Worm (Caenorhabditis elegans) whole organism, early embryonic: ENCODE measurements around the gene F21D9.1.

Experiments used
- B0310.2 ChIP-seq: sonication (generic microtip); optimal IDR thresholded peaks from 2 replicates; lab custom pipeline; 2016; ENCODE audit warnings: mild to moderate bottlenecking, missing genetic modification characterization, missing compliant biosample characterization
- F13C5.2 ChIP-seq: sonication (generic microtip); optimal IDR thresholded peaks from 2 replicates; lab custom pipeline; 2017; ENCODE audit warnings: mild to moderate bottlenecking, missing genetic modification characterization, inconsistent platforms, missing compliant biosample characterization
- aly-1 ChIP-seq: sonication (generic microtip); optimal IDR thresholded peaks from 2 replicates; lab custom pipeline; 2016; ENCODE audit warnings: missing genetic modification characterization, missing compliant biosample characterization
- ama-1 ChIP-seq: fragments of 150-350 bp; optimal IDR thresholded peaks from 2 replicates; lab custom pipeline; 2014
- ceh-13 ChIP-seq: fragments of 200-800 bp; sonication (Bioruptor generic); optimal IDR thresholded peaks from 2 replicates; lab custom pipeline; 2018; ENCODE audit warnings: mild to moderate bottlenecking, missing genetic modification characterization, missing compliant biosample characterization
- ceh-36 ChIP-seq: sonication (generic microtip); optimal IDR thresholded peaks from 2 replicates; lab custom pipeline; 2016; ENCODE audit warnings: missing genetic modification characterization, inconsistent platforms, missing compliant biosample characterization
- ets-7 ChIP-seq: sonication (generic microtip); optimal IDR thresholded peaks from 2 replicates; lab custom pipeline; 2016; ENCODE audit warnings: missing genotype, missing genetic modification characterization, missing compliant biosample characterization
- flt-1 ChIP-seq: fragments of 200-800 bp; sonication (Bioruptor generic); IDR thresholded peaks from 2 replicates; pipeline ENCODE4 v1.3.6; 2022; ENCODE audit warnings: missing genetic modification characterization, missing compliant biosample characterization
- hmbx-1 ChIP-seq: sonication (generic microtip); optimal IDR thresholded peaks from 2 replicates; lab custom pipeline; 2016; ENCODE audit warnings: mild to moderate bottlenecking, missing genetic modification characterization, missing compliant biosample characterization
- hmg-4 ChIP-seq: fragments of 200-800 bp; sonication (Bioruptor generic); optimal IDR thresholded peaks from 2 replicates; lab custom pipeline; 2018; ENCODE audit warnings: mild to moderate bottlenecking, missing genetic modification characterization, missing compliant biosample characterization
- hnd-1 ChIP-seq: sonication (generic microtip); optimal IDR thresholded peaks from 2 replicates; lab custom pipeline; 2016; ENCODE audit warnings: missing genetic modification characterization, missing compliant biosample characterization
- pes-1 ChIP-seq: fragments of 200-800 bp; sonication (Bioruptor generic); IDR thresholded peaks from 2 replicates; pipeline ENCODE4 v1.3.6; 2022; ENCODE audit warnings: missing genetic modification reagents, missing genetic modification characterization, missing compliant biosample characterization
- scrt-1 ChIP-seq: fragments of 200-800 bp; sonication (Bioruptor generic); IDR thresholded peaks from 2 replicates; pipeline ENCODE4 v1.3.6; 2022; ENCODE audit warnings: missing genetic modification characterization, missing compliant biosample characterization
- sea-1 ChIP-seq: fragments of 200-800 bp; sonication (Bioruptor generic); conservative IDR thresholded peaks from 2 replicates; pipeline ENCODE4 v1.3.6; 2022; ENCODE audit warnings: missing genetic modification characterization, missing compliant biosample characterization
- tbx-11 ChIP-seq: fragments of 200-800 bp; sonication (Bioruptor generic); IDR thresholded peaks from 2 replicates; pipeline ENCODE4 v1.3.6; 2022; ENCODE audit warnings: missing genetic modification characterization, missing compliant biosample characterization
- tbx-37 ChIP-seq: fragments of 200-800 bp; sonication (Bioruptor generic); conservative IDR thresholded peaks from 2 replicates; pipeline ENCODE4 v1.3.6; 2022; ENCODE audit warnings: missing genetic modification reagents, missing genetic modification characterization, missing compliant biosample characterization
- tra-4 ChIP-seq: sonication (generic microtip); optimal IDR thresholded peaks from 2 replicates; lab custom pipeline; 2017; ENCODE audit warnings: missing genetic modification characterization, missing compliant biosample characterization

Gene F21D9.1

ce11 chrV:19240129-19240528 lies 24.1 kb upstream of the F21D9.1 start, which contains the start of the genes fbxb-115 and fbxb-1:
Gene fbxb-115 (minus strand): TSS chrV:19240229.
Gene fbxb-1 (plus strand): TSS chrV:19240354.
- TF ChIP-seq sea-1 (GFP tag; lab: Robert Waterston, UW) (no peak), aly-1 (tag; lab: Kevin White, UChicago) (no peak), tbx-11 (GFP tag; lab: Robert Waterston, UW) (no peak)

- TF ChIP-seq hmg-4 (GFP tag; lab: Kevin White, UChicago) (no peak), ama-1 (no peak), tra-4 (tag; lab: Kevin White, UChicago) (no peak), sea-1 (GFP tag; lab: Robert Waterston, UW) (no peak), pes-1 (GFP tag; lab: Robert Waterston, UW) (no peak), ceh-36 (tag; lab: Kevin White, UChicago) (no peak), scrt-1 (GFP tag; lab: Robert Waterston, UW) (no peak), tbx-11 (GFP tag; lab: Robert Waterston, UW) (no peak)
Measured at ce11 chrV:19250983-19251382, 13.3 kb upstream of the F21D9.1 start, which contains the start of gene str-81. Gene str-81 (minus strand): TSS chrV:19251083.

- TF ChIP-seq ets-7 (tag; lab: Kevin White, UChicago) = no peak
- TF ChIP-seq pes-1 (GFP tag; lab: Robert Waterston, UW) = no peak
- TF ChIP-seq hmg-4 (GFP tag; lab: Kevin White, UChicago) = no peak
- no peak for TF ChIP-seq hmbx-1 (tag; lab: Kevin White, UChicago)
- no peak for TF ChIP-seq tbx-37 (GFP tag; lab: Robert Waterston, UW)
- TF ChIP-seq hnd-1 (tag; lab: Kevin White, UChicago) = no peak
- TF ChIP-seq ama-1 = no peak
- no peak for TF ChIP-seq tbx-11 (GFP tag; lab: Robert Waterston, UW)
- TF ChIP-seq ceh-36 (tag; lab: Kevin White, UChicago) = no peak
- TF ChIP-seq aly-1 (tag; lab: Kevin White, UChicago) = no peak
Measured at ce11 chrV:19251844-19252243, 12.4 kb upstream of the F21D9.1 start, which contains the start of gene F21D9.11. Gene F21D9.11 (plus strand): TSS chrV:19252144.

ce11 chrV:19253520-19253919 lies 10.7 kb upstream of the F21D9.1 start, which contains the start of gene F21D9.4:
Gene F21D9.4 (plus strand): TSS chrV:19253820.
- TF ChIP-seq sea-1 (GFP tag; lab: Robert Waterston, UW) (no peak), hmg-4 (GFP tag; lab: Kevin White, UChicago) (no peak), tra-4 (tag; lab: Kevin White, UChicago) (no peak), ceh-36 (tag; lab: Kevin White, UChicago) (no peak), B0310.2 (tag; lab: Kevin White, UChicago) (no peak), ets-7 (tag; lab: Kevin White, UChicago) (no peak), tbx-11 (GFP tag; lab: Robert Waterston, UW) (no peak), ceh-13 (no peak)

- TF ChIP-seq ets-7 (tag; lab: Kevin White, UChicago) (no peak), F13C5.2 (no peak), hmbx-1 (tag; lab: Kevin White, UChicago) (no peak), tbx-11 (GFP tag; lab: Robert Waterston, UW) (no peak), aly-1 (tag; lab: Kevin White, UChicago) (no peak), hmg-4 (GFP tag; lab: Kevin White, UChicago) (no peak), sea-1 (GFP tag; lab: Robert Waterston, UW) (no peak), pes-1 (GFP tag; lab: Robert Waterston, UW) (no peak), scrt-1 (GFP tag; lab: Robert Waterston, UW) (no peak), tra-4 (tag; lab: Kevin White, UChicago) (no peak), tbx-37 (GFP tag; lab: Robert Waterston, UW) (no peak)
Measured at ce11 chrV:19257653-19258052, 6.6 kb upstream of the F21D9.1 start, which contains the start of gene F21D9.3. Gene F21D9.3 (minus strand): TSS chrV:19257753.

- TF ChIP-seq hmbx-1 (tag; lab: Kevin White, UChicago) = no peak
- no peak for TF ChIP-seq tbx-37 (GFP tag; lab: Robert Waterston, UW)
- TF ChIP-seq scrt-1 (GFP tag; lab: Robert Waterston, UW) = no peak
- TF ChIP-seq aly-1 (tag; lab: Kevin White, UChicago) = no peak
- TF ChIP-seq ama-1 = no peak
- TF ChIP-seq ceh-13 = no peak
- no peak for TF ChIP-seq flt-1 (GFP tag; lab: Robert Waterston, UW)
- TF ChIP-seq F13C5.2 = no peak
- TF ChIP-seq ets-7 (tag; lab: Kevin White, UChicago) = no peak
- TF ChIP-seq B0310.2 (tag; lab: Kevin White, UChicago) = no peak
- no peak for TF ChIP-seq tra-4 (tag; lab: Kevin White, UChicago)
- TF ChIP-seq tbx-11 (GFP tag; lab: Robert Waterston, UW) = no peak
- no peak for TF ChIP-seq sea-1 (GFP tag; lab: Robert Waterston, UW)
- no peak for TF ChIP-seq pes-1 (GFP tag; lab: Robert Waterston, UW)
- TF ChIP-seq hnd-1 (tag; lab: Kevin White, UChicago) = no peak
- no peak for TF ChIP-seq ceh-36 (tag; lab: Kevin White, UChicago)
- no peak for TF ChIP-seq hmg-4 (GFP tag; lab: Kevin White, UChicago)
Measured at ce11 chrV:19259403-19259802, 4.8 kb upstream of the F21D9.1 start.

- no peak for TF ChIP-seq hmbx-1 (tag; lab: Kevin White, UChicago)
- no peak for TF ChIP-seq F13C5.2
- TF ChIP-seq hmg-4 (GFP tag; lab: Kevin White, UChicago) = no peak
- TF ChIP-seq ets-7 (tag; lab: Kevin White, UChicago) = no peak
Measured at ce11 chrV:19260686-19261085, 3.6 kb upstream of the F21D9.1 start.

- TF ChIP-seq pes-1 (GFP tag; lab: Robert Waterston, UW) = no peak
- no peak for TF ChIP-seq F13C5.2
- TF ChIP-seq tbx-37 (GFP tag; lab: Robert Waterston, UW) = no peak
- TF ChIP-seq tbx-11 (GFP tag; lab: Robert Waterston, UW) = no peak
- no peak for TF ChIP-seq B0310.2 (tag; lab: Kevin White, UChicago)
- TF ChIP-seq hmbx-1 (tag; lab: Kevin White, UChicago) = no peak
- TF ChIP-seq ceh-13 = no peak
- TF ChIP-seq hmg-4 (GFP tag; lab: Kevin White, UChicago) = no peak
- no peak for TF ChIP-seq flt-1 (GFP tag; lab: Robert Waterston, UW)
- no peak for TF ChIP-seq hnd-1 (tag; lab: Kevin White, UChicago)
- TF ChIP-seq ceh-36 (tag; lab: Kevin White, UChicago) = no peak
- TF ChIP-seq ama-1 = no peak
- TF ChIP-seq aly-1 (tag; lab: Kevin White, UChicago) = no peak
- TF ChIP-seq scrt-1 (GFP tag; lab: Robert Waterston, UW) = no peak
Measured at ce11 chrV:19262349-19262748, 1.9 kb upstream of the F21D9.1 start, which contains the start of gene F21D9.2. Gene F21D9.2 (minus strand): TSS chrV:19262449.
